Fruit fly (Drosophila melanogaster) whole organism, embryonic: ENCODE data around the gene Nf1.

Source experiments
- Abd-B ChIP-seq: fragments of 200-800 bp; sonication (Bioruptor generic); optimal IDR thresholded peaks from 2 replicates; lab custom pipeline; 2018; ENCODE audit warnings: missing biosample characterization, mild to moderate bottlenecking, missing genetic modification characterization, moderate library complexity
- Antp ChIP-seq: fragments of 200-800 bp; sonication (Bioruptor generic); optimal IDR thresholded peaks from 3 replicates; lab custom pipeline; 2016; ENCODE audit warnings: missing biosample characterization, missing genetic modification characterization
- Atf3 ChIP-seq: fragments of 200-800 bp; sonication (Bioruptor generic); optimal IDR thresholded peaks from 3 replicates; lab custom pipeline; 2016; ENCODE audit warnings: missing biosample characterization, missing genetic modification characterization
- Atf6 ChIP-seq: fragments of 200-800 bp; sonication (Bioruptor generic); IDR thresholded peaks from 2 replicates; pipeline ENCODE4 v1.3.6; 2022; ENCODE audit warnings: missing biosample characterization, missing genetic modification characterization
- CG10565 ChIP-seq: fragments of 200-800 bp; sonication (Bioruptor generic); optimal IDR thresholded peaks from 3 replicates; lab custom pipeline; 2016; ENCODE audit warnings: missing biosample characterization, mild to moderate bottlenecking, missing genetic modification characterization
- CG11093 ChIP-seq: fragments of 200-800 bp; sonication (Bioruptor generic); IDR thresholded peaks from 3 replicates; pipeline ENCODE4 v1.3.6; 2022; ENCODE audit warnings: missing biosample characterization, missing genetic modification characterization
- CG12236 ChIP-seq: fragments of 200-800 bp; sonication (Bioruptor generic); optimal IDR thresholded peaks from 2 replicates; lab custom pipeline; 2016; ENCODE audit warnings: missing biosample characterization, missing genetic modification characterization
- CG12299 ChIP-seq: fragments of 200-800 bp; sonication (Bioruptor generic); optimal IDR thresholded peaks from 2 replicates; lab custom pipeline; 2018; ENCODE audit warnings: missing biosample characterization, mild to moderate bottlenecking, missing genetic modification characterization
- CG12659 ChIP-seq: fragments of 200-800 bp; sonication (Bioruptor generic); optimal IDR thresholded peaks from 3 replicates; lab custom pipeline; 2017; ENCODE audit warnings: mild to moderate bottlenecking, missing biosample characterization, missing genetic modification reagents, missing genetic modification characterization
- CG15011 ChIP-seq: fragments of 200-800 bp; sonication (Bioruptor generic); optimal IDR thresholded peaks from 3 replicates; lab custom pipeline; 2018; ENCODE audit warnings: missing biosample characterization, mild to moderate bottlenecking, missing genetic modification characterization
- CG1647 ChIP-seq: fragments of 200-800 bp; sonication (Bioruptor generic); optimal IDR thresholded peaks from 3 replicates; lab custom pipeline; 2016; ENCODE audit warnings: missing biosample characterization, missing genetic modification characterization
- CG16815 ChIP-seq: fragments of 200-800 bp; sonication (Bioruptor generic); optimal IDR thresholded peaks from 3 replicates; lab custom pipeline; 2017; ENCODE audit warnings: missing biosample characterization, mild to moderate bottlenecking, missing genetic modification characterization
- CG18011 ChIP-seq: fragments of 200-800 bp; sonication (Bioruptor generic); optimal IDR thresholded peaks from 2 replicates; lab custom pipeline; 2017; ENCODE audit warnings: missing biosample characterization, missing genetic modification characterization, mild to moderate bottlenecking, moderate library complexity, missing genotype
- CG2116 ChIP-seq: fragments of 200-800 bp; sonication (Bioruptor generic); optimal IDR thresholded peaks from 3 replicates; lab custom pipeline; 2018; ENCODE audit warnings: missing biosample characterization, mild to moderate bottlenecking, missing genetic modification characterization
- CG2120 ChIP-seq: fragments of 200-800 bp; sonication (Bioruptor generic); optimal IDR thresholded peaks from 3 replicates; lab custom pipeline; 2016; ENCODE audit warnings: missing biosample characterization, missing genetic modification characterization
- CG2202 ChIP-seq: fragments of 200-800 bp; sonication (Bioruptor generic); optimal IDR thresholded peaks from 2 replicates; lab custom pipeline; 2018; ENCODE audit warnings: missing biosample characterization, mild to moderate bottlenecking, missing genetic modification characterization
- CG2875 ChIP-seq: fragments of 200-800 bp; sonication (Bioruptor generic); optimal IDR thresholded peaks from 2 replicates; lab custom pipeline; 2017; ENCODE audit warnings: missing biosample characterization, mild to moderate bottlenecking, missing genetic modification characterization, missing genetic modification reagents
- CG30403 ChIP-seq: fragments of 200-800 bp; sonication (Bioruptor generic); optimal IDR thresholded peaks from 3 replicates; lab custom pipeline; 2016; ENCODE audit warnings: missing biosample characterization, missing genetic modification characterization
- CG3163 ChIP-seq: fragments of 200-800 bp; sonication (Bioruptor generic); optimal IDR thresholded peaks from 3 replicates; lab custom pipeline; 2016; ENCODE audit warnings: missing biosample characterization, missing genetic modification characterization
- CG34224 ChIP-seq: fragments of 200-800 bp; sonication (Bioruptor generic); IDR thresholded peaks from 3 replicates; pipeline ENCODE4 v1.3.6; 2022; ENCODE audit warnings: missing biosample characterization, missing genetic modification characterization; ENCODE audit not compliant: partially characterized antibody
- CG4282 ChIP-seq: fragments of 200-800 bp; sonication (Bioruptor generic); optimal IDR thresholded peaks from 2 replicates; lab custom pipeline; 2016; ENCODE audit warnings: missing biosample characterization, missing genetic modification characterization
- CG4707 ChIP-seq: fragments of 200-800 bp; sonication (Bioruptor generic); optimal IDR thresholded peaks from 2 replicates; lab custom pipeline; 2018; ENCODE audit warnings: missing biosample characterization, mild to moderate bottlenecking, missing genetic modification characterization, moderate library complexity
- CG6791 ChIP-seq: fragments of 200-800 bp; sonication (Bioruptor generic); IDR thresholded peaks from 3 replicates; pipeline ENCODE4 v1.3.6; 2022; ENCODE audit warnings: missing biosample characterization, missing genetic modification characterization; ENCODE audit not compliant: partially characterized antibody
- CG8478 ChIP-seq: fragments of >200 bp; optimal IDR thresholded peaks from 2 replicates; lab custom pipeline; 2018
- CG9609 ChIP-seq: fragments of 200-800 bp; sonication (Bioruptor generic); optimal IDR thresholded peaks from 3 replicates; lab custom pipeline; 2016; ENCODE audit warnings: missing biosample characterization, missing genetic modification characterization
- CG9727 ChIP-seq: fragments of 200-800 bp; sonication (Bioruptor generic); optimal IDR thresholded peaks from 3 replicates; lab custom pipeline; 2017; ENCODE audit warnings: missing biosample characterization, mild to moderate bottlenecking, missing genetic modification characterization
- D ChIP-seq, 2 experiments: fragments of 200-800 bp in 1 of 2; fragments of >200 bp in 1 of 2; sonication (Bioruptor generic) in 1 of 2; optimal IDR thresholded peaks; 2 replicates in 1 of 2; 3 replicates in 1 of 2; lab custom pipeline; 2017; ENCODE audit warnings: mild to moderate bottlenecking in 1 of 2, missing biosample characterization in 1 of 2, missing genetic modification characterization in 1 of 2, missing genetic modification reagents in 1 of 2
- Dbx ChIP-seq: fragments of 200-800 bp; sonication (Bioruptor generic); IDR thresholded peaks from 3 replicates; pipeline ENCODE4 v1.3.6; 2022; ENCODE audit warnings: missing biosample characterization, missing genetic modification characterization
- Fer2 ChIP-seq: fragments of 200-800 bp; sonication (Bioruptor generic); optimal IDR thresholded peaks from 2 replicates; lab custom pipeline; 2018; ENCODE audit warnings: missing biosample characterization, mild to moderate bottlenecking, missing genetic modification characterization, moderate library complexity
- GATAe ChIP-seq: fragments of 200-800 bp; sonication (Bioruptor generic); conservative IDR thresholded peaks from 2 replicates; pipeline ENCODE4 v1.3.6; 2022; ENCODE audit warnings: missing biosample characterization, missing genetic modification characterization
- H15 ChIP-seq: fragments of 200-800 bp; sonication (Bioruptor generic); IDR thresholded peaks from 3 replicates; pipeline ENCODE4 v1.3.6; 2022; ENCODE audit warnings: missing biosample characterization, missing genetic modification characterization
- Hr39 ChIP-seq: fragments of >200 bp; optimal IDR thresholded peaks from 2 replicates; lab custom pipeline; 2017
- NfI ChIP-seq: fragments of 200-800 bp; sonication (Bioruptor generic); optimal IDR thresholded peaks from 3 replicates; lab custom pipeline; 2018; ENCODE audit warnings: missing biosample characterization, mild to moderate bottlenecking, missing genetic modification characterization, moderate library complexity
- Opbp ChIP-seq: fragments of 200-800 bp; sonication (Bioruptor generic); IDR thresholded peaks from 3 replicates; pipeline ENCODE4 v1.3.6; 2022; ENCODE audit warnings: missing biosample characterization, missing genetic modification characterization; ENCODE audit not compliant: partially characterized antibody
- da ChIP-seq: fragments of 200-800 bp; sonication (Bioruptor generic); optimal IDR thresholded peaks from 2 replicates; lab custom pipeline; 2016; ENCODE audit warnings: missing biosample characterization, missing genetic modification characterization
- dmrt11E ChIP-seq: fragments of 200-800 bp; sonication (Bioruptor generic); optimal IDR thresholded peaks from 3 replicates; lab custom pipeline; 2018; ENCODE audit warnings: missing biosample characterization, mild to moderate bottlenecking, missing genetic modification characterization, moderate library complexity
- emc ChIP-seq: fragments of 200-800 bp; sonication (Bioruptor generic); optimal IDR thresholded peaks from 2 replicates; lab custom pipeline; 2016; ENCODE audit warnings: missing biosample characterization, missing genetic modification characterization
- eve ChIP-seq, 2 experiments: fragments of >200 bp; optimal IDR thresholded peaks; 2 replicates each; lab custom pipeline; 2017; ENCODE audit warnings: missing biosample characterization in 2 of 2, missing genetic modification characterization in 2 of 2
- fd3F ChIP-seq: fragments of 200-800 bp; sonication (Bioruptor generic); optimal IDR thresholded peaks from 2 replicates; lab custom pipeline; 2018; ENCODE audit warnings: missing biosample characterization, mild to moderate bottlenecking, missing genetic modification characterization, moderate library complexity
- jumu ChIP-seq: fragments of 200-800 bp; sonication (Bioruptor generic); optimal IDR thresholded peaks from 3 replicates; lab custom pipeline; 2016; ENCODE audit warnings: missing biosample characterization, missing genetic modification characterization
- lilli ChIP-seq: fragments of 200-800 bp; sonication (Bioruptor generic); optimal IDR thresholded peaks from 3 replicates; lab custom pipeline; 2016; ENCODE audit warnings: missing biosample characterization, missing genetic modification characterization
- lmd ChIP-seq: fragments of 200-800 bp; sonication (Bioruptor generic); IDR thresholded peaks from 2 replicates; pipeline ENCODE4 v1.3.6; 2022; ENCODE audit warnings: missing biosample characterization, missing genetic modification characterization
- luna ChIP-seq: fragments of 200-800 bp; sonication (Bioruptor generic); optimal IDR thresholded peaks from 2 replicates; lab custom pipeline; 2016; ENCODE audit warnings: missing biosample characterization, missing genetic modification characterization
- nau ChIP-seq: fragments of 200-800 bp; sonication (Bioruptor generic); optimal IDR thresholded peaks from 3 replicates; lab custom pipeline; 2017; ENCODE audit warnings: missing biosample characterization, mild to moderate bottlenecking, missing genetic modification characterization, missing genetic modification reagents
- pfk ChIP-seq: fragments of 200-800 bp; sonication (Bioruptor generic); optimal IDR thresholded peaks from 2 replicates; lab custom pipeline; 2018; ENCODE audit warnings: missing biosample characterization, mild to moderate bottlenecking, missing genetic modification characterization, moderate library complexity
- pum ChIP-seq: fragments of 200-800 bp; sonication (Bioruptor generic); optimal IDR thresholded peaks from 2 replicates; lab custom pipeline; 2016; ENCODE audit warnings: missing biosample characterization, missing genetic modification characterization
- trh ChIP-seq: fragments of 200-800 bp; sonication (Bioruptor generic); optimal IDR thresholded peaks from 2 replicates; lab custom pipeline; 2016; ENCODE audit warnings: missing biosample characterization, missing genetic modification characterization
- tx ChIP-seq: fragments of 200-800 bp; sonication (Bioruptor generic); optimal IDR thresholded peaks from 2 replicates; lab custom pipeline; 2016; ENCODE audit warnings: missing biosample characterization, missing genetic modification characterization
- wdn ChIP-seq: fragments of 200-800 bp; sonication (Bioruptor generic); IDR thresholded peaks from 2 replicates; pipeline ENCODE4 v1.3.6; 2022; ENCODE audit warnings: missing biosample characterization, missing genetic modification characterization
- zfh2 ChIP-seq: fragments of 200-800 bp; sonication (Bioruptor generic); optimal IDR thresholded peaks from 2 replicates; lab custom pipeline; 2016; ENCODE audit warnings: missing biosample characterization, missing genetic modification characterization

The Nf1 gene

dm6 chr3R:26041417-26042101 lies 58.7 kb downstream of the Nf1 start, which contains the start of gene gro (continued):
- TF ChIP-seq CG4282 (GFP tag; lab: Kevin White, UChicago) (peak; percentile 68), emc (GFP tag; lab: Kevin White, UChicago) (peak; percentile 64), fd3F (GFP tag; lab: Kevin White, UChicago) (peak; percentile 45), CG2202 (peak; percentile 54), NfI (peak; percentile 83), CG15011 (GFP tag; lab: Kevin White, UChicago) (no peak), GATAe (GFP tag; lab: Robert Waterston, UW) (no peak), tx (peak; percentile 46), CG3163 (GFP tag; lab: Kevin White, UChicago) (peak; percentile 65), lmd (GFP tag; lab: Robert Waterston, UW) (peak; percentile 44; the same call in 1 of the 2 replicates), CG11093 (GFP tag; lab: Robert Waterston, UW) (no peak), nau (no peak), CG2116 (GFP tag; lab: Kevin White, UChicago) (peak; percentile 100), Atf3 (GFP tag; lab: Kevin White, UChicago) (peak; percentile 56), CG18011 (GFP tag; lab: Kevin White, UChicago) (peak; percentile 43), CG34224 (GFP tag; lab: Robert Waterston, UW) (peak; percentile 80), Opbp (GFP tag; lab: Robert Waterston, UW) (peak; percentile 83), CG9609 (GFP tag; lab: Kevin White, UChicago) (peak; percentile 76), CG12659 (GFP tag; lab: Kevin White, UChicago) (peak; percentile 91), Atf6 (peak; percentile 69), CG30403 (peak; percentile 81), CG10565 (GFP tag; lab: Kevin White, UChicago) (no peak), luna (GFP tag; lab: Kevin White, UChicago) (peak; percentile 64), jumu (GFP tag; lab: Kevin White, UChicago) (peak; percentile 78), D (optimal IDR thresholded peaks at IDR 0.05; lab: Kevin White, UChicago) (no peak), D (GFP tag; optimal IDR thresholded peaks at IDR 0.05; lab: Kevin White, UChicago) (peak; percentile 26), CG4707 (GFP tag; lab: Kevin White, UChicago) (no peak), H15 (GFP tag; lab: Robert Waterston, UW) (peak; percentile 49; the same call in 1 of the 3 replicates), lilli (peak; percentile 83), wdn (GFP tag; lab: Robert Waterston, UW) (no peak), Dbx (peak; percentile 85), CG2120 (GFP tag; lab: Kevin White, UChicago) (peak; percentile 85), da (GFP tag; lab: Kevin White, UChicago) (peak; percentile 55), pum (peak; percentile 61), Fer2 (peak; percentile 44), trh (peak; percentile 15), CG1647 (GFP tag; lab: Kevin White, UChicago) (peak; percentile 38), CG12236 (GFP tag; lab: Kevin White, UChicago) (peak; percentile 44), CG6791 (GFP tag; lab: Robert Waterston, UW) (peak; percentile 90), pfk (peak; percentile 31), CG8478 (lab: Kevin White, UChicago) (no peak), zfh2 (peak; percentile 72), Antp (GFP tag; lab: Kevin White, UChicago) (peak; percentile 75), CG2875 (GFP tag; lab: Kevin White, UChicago) (peak; percentile 6), dmrt11E (tag; lab: Kevin White, UChicago) (peak; percentile 66), eve (GFP tag; optimal IDR thresholded peaks at IDR 0.05; lab: Kevin White, UChicago) (no peak), Hr39 (no peak), CG9727 (GFP tag; lab: Kevin White, UChicago) (peak; percentile 51), CG16815 (GFP tag; lab: Kevin White, UChicago) (peak; percentile 38), Abd-B (peak; percentile 42), CG12299 (tag; lab: Kevin White, UChicago) (peak; percentile 15)
